Fruit fly (Drosophila melanogaster) whole organism, larva: ENCODE data around the gene Csk.

Source experiments
- noc ChIP-seq: fragments of 200-800 bp; sonication (Bioruptor generic); optimal IDR thresholded peaks from 3 replicates; lab custom pipeline; 2019; ENCODE audit warnings: missing biosample characterization, mild to moderate bottlenecking, missing genetic modification characterization, moderate library complexity

The Csk gene

DNA sequence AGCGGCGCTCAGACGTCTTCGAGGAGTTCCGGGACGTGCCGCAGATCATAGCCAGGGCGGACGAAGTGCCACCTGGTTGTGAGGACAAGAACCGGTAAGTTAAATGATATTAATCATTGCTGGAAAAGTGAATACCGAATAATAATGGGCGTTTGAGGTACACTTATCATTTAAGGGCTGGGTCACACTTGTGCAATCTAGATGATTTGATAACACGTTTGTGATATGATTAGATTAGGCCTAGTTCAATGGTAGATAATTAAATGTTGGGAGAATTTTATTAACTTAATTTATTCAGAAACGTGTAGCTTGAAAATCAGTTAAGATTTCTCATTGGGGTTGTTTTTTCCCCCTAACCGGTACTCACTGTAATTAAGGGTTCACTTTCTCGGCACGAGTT, 20.4 kb upstream of the Csk start:
- TF ChIP-seq noc (tag; lab: Kevin White, UChicago), result no peak

DNA sequence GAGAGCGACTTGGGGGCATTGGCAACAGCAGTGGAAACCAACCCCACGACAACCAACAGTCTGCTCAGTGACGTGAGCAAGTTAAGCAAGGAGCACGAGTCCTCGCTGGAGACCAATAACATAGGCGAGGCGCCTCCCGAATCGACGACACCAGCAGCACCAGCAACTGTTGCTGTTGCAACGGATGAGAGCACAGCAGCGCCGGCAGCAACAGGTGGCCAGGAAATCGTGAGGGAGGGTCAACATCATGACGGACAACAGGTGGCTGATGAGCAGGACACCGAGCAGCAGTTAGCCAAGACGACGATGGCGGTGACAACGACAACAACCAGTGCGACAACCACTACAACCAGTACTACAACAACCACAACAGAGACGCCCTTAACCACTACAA, 19.4 kb upstream of the Csk start:
- TF ChIP-seq noc (tag; lab: Kevin White, UChicago), result no peak

DNA sequence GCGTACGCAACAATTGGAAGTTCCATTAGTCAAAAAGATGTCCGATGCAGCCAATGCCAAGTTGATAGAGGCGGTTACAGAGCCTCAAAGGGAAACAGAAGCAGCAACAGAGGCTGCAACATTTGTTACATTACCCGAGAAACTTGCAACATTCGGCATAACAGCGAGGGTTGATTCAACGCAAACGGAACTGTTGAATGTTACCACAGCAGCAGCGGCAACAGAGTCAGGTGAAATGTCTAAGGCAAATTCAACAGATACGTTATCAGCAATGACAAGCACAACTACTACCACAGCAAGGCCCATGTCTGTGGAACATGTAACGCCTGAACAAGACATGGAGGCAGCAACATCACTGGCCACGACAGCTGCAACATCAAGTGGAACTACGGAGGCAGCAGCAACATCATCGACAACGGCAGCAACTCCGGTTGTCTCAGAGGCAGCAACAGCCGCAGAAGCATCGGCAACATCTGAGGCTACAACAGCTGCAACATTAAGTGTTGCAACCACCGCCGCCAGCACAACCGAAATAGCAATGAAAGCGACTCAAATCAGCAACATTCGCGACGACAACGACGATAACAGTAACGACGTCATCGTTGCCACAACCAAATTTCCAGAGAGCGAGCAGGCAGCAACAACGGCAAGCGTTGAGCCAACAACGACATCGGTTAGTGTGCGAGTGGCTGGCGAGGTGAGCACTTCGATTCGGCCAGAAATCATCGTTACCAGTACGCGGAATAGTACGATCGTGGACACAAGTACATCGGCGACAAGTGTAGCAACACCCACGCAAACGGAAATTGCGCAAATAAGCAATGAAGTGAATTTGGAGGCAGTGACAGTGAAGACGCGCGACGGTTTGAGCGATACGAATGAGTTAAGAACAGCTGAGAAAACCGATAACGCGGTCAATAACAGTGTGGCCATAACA, 18.8 kb upstream of the Csk start:
- no peak for TF ChIP-seq noc (tag; lab: Kevin White, UChicago)

DNA sequence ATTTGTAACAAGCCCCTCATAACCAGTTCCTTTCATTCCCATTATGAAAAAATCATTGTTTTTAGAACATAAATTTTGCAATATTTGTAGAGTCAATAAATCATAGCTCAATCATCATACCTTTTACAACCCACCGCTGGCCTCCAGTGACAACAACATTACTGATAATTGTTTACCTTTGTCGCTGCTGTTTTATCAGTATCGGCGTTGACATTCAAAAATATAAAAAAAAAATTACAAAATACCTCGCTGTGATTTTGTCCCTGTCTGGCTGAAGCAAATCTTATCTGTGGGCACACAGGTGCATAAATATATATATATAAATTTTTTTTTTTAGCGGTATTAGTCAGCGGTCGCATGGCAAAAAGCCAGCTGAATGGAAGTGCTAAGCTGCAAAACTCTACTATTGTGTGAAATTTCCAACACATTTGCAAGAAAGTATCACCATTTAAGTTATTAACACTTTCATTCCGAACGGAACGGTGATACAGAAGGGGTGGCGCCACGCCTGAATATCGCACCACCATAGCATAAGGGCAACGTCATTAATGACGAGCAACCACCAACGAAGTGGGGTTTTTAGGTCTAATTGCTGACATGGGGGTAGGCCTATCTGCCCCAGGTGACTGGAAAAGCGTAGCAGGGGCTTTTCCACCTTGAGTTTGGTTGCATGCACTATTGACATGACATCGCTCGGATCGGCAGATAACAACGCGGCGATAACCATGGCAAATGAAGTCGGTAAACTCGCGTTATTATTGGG, 15.6 kb upstream of the Csk start:
- no peak for TF ChIP-seq noc (tag; lab: Kevin White, UChicago)

DNA sequence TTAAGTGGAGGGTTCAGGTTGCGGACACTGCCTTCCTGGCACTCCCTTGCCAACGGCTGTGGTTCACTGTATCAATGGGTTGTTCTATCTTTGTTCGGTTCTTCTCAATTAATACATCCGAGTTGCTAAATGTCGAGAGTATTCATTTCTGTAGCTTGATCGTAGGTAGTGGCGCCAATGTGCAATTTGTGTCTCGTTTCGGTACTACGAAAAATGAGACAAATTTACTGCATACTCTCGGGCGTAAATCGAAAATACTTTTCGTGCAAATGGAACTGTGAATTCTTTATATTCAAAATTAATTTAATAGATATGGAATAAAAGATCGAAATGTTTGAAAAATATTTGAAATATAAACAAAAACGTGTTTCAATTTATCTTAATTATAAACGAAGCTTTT, 15.0 kb upstream of the Csk start:
- TF ChIP-seq noc (tag; lab: Kevin White, UChicago), result no peak

DNA sequence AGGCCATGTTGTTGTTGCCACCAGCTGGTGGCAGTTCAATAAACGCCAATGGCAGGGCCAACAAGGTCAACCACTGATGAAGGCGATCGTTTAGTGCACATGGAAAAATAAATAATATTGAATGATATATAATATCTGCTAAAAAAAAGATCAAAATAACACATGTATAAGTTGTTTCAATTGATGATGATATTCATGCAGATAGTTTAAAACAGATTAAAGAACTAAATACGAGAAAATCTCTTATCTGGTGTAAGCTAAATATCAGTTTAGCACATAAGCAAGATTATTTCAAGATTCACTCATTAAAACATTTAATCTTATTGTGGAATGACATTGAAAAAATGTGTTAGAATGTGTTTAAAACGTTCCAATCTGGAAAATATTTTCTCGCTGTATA, 12.9 kb upstream of the Csk start:
- TF ChIP-seq noc (tag; lab: Kevin White, UChicago), result no peak

DNA sequence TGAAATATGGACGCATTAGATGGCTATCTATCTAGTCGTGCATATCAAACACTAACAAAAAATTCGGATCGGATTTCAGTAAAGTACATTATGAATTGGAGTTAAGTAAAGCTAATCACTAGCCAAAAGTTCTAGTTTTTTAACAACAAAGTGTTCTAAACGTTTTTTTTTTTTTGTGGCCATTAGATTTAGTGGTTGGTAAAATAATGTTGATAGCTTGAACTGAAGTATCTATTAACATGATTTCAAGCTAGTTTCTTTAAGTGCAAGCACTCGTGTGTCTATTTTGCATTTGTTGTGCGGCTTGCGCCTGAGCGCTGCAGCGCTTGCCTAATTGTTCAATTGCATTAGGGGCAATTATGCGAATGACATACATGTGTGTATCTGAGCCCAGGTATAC, 12.1 kb upstream of the Csk start:
- no peak for TF ChIP-seq noc (tag; lab: Kevin White, UChicago)

DNA sequence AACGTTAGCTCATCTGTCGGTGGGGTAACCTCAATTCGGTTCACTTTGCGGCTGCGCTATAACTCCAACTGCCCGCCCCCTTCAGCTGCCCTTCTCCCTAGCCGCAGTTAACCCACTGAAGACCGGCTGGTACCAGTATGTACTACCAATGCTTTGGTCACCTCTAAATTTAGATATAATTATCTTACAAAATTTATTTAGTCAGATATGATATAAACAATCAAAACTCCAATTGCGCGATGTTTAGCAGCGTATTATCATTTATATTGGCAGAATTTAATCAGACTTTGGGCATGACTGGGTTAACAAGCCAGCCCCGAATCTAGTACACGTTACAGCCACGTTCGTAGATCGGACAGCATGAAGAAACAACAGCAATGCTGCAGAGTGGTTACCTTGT, 11.2 kb upstream of the Csk start:
- TF ChIP-seq noc (tag; lab: Kevin White, UChicago), result no peak

DNA sequence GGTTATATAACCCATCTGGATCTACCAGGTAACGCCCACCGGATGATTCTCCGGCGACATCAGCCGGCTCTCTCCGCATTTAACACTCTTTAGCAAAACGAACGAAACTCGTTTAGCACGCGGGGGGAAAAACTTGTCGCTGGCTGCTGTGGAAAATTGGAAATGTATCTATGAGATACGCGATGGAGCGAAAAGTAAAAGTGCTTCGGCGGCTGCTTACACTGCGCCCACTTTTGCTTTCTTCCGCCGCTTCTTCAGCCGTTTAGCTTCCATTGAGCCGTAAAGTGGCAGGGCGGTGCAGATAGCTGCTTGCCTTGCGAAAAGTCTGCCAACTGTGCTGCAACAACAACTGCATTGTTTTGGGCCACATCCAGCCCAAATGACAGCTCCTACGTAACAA, 10.7 kb upstream of the Csk start:
- TF ChIP-seq noc (tag; lab: Kevin White, UChicago), result no peak

DNA sequence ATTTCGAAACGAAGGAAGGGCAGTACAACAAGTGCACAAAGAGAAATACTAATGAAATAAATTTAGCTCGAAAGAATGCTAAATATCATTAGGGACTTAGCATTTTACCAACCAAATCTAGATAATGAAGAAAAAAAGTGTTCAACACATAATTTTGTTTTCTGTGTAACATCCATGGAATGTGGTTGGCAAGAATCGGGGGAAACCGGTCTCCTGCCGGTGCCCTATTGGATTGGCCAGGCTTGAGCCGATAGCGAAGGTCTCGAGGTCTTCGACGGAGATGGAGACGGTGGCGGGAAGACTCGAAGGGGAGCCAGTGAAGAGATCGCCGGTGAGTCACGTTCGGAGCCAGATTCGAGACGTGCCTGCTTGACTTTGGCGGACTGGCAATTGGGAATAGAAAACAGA, 7.3 kb upstream of the Csk start:
- TF ChIP-seq noc (tag; lab: Kevin White, UChicago), result peak; percentile 62

DNA sequence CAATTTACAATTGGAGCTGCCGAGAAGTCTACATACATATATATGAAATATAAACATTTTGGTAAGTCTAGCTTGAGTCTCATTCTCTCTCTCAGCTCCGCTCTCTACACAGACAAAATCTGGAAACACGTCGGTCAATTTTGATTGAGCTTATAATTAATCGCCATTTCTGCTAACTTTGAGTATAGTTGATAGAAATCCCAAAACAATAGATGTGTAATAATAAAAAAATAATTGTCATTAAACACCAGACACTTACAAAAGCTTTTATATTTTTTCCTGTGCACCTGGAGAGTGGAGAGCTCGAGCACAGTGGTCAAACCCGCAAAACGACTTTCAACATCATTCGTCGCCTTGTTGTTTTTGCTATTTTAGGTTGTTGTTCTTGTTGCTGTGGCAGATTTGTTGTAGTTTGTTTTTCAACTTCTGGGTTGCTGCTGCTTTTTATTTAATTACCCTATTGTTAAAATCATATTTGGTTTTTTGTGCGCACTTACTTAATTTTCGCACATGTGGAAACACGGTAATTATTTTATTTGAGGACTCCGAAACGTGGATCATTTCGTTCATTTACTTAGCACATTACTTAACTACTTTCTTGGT, 6.2 kb upstream of the Csk start:
- TF ChIP-seq noc (tag; lab: Kevin White, UChicago), result peak; percentile 96

DNA sequence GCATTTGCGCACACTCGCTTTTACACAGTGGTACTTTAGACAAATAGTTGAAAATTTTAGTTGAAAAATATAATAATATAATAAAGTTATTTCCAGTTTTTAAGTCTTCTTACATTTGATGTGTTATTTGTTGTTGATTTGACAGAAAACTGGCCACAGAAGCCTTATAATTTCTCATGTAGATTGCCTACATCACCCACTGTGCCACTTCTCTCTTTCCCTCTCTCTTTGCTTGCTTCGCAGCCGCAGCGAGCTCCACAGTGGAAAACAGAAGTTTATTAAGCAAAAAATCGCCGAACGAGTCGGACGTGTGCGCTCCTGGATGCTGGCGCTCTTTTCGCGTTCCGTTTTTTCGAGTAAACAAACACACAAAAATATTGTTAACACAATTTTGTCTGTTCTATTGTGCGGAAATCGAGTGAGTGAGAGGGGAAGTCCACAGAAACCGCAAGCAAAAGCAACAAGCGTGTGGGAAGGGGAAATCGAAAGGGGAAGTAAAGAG, 5.4 kb upstream of the Csk start, which contains the start of gene CG42327:
CG42327 (plus strand) TSS at position 277 of the 502 bp plus-strand sequence.
- TF ChIP-seq noc (tag; lab: Kevin White, UChicago), result peak; percentile 31

DNA sequence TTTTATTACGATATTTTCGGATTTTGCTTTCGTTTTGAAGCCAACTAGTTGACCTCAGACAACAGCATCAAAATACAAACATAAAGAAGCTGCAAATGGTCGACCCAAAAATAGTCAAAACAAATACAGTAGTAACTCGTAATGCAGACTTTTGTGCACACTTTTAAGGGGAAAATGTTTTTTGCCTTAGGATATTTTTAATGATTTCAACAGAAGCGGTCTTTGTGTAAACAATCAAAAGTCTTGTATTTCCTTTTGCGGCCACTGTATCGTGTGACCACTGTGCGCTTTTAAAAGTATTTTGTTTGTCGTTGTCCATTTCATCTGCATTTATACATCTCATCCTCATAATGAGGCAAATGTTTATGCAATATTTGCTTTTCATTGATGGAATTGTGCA, 1.1 kb downstream of the Csk start:
- peak; percentile 97 for TF ChIP-seq noc (tag; lab: Kevin White, UChicago)

DNA sequence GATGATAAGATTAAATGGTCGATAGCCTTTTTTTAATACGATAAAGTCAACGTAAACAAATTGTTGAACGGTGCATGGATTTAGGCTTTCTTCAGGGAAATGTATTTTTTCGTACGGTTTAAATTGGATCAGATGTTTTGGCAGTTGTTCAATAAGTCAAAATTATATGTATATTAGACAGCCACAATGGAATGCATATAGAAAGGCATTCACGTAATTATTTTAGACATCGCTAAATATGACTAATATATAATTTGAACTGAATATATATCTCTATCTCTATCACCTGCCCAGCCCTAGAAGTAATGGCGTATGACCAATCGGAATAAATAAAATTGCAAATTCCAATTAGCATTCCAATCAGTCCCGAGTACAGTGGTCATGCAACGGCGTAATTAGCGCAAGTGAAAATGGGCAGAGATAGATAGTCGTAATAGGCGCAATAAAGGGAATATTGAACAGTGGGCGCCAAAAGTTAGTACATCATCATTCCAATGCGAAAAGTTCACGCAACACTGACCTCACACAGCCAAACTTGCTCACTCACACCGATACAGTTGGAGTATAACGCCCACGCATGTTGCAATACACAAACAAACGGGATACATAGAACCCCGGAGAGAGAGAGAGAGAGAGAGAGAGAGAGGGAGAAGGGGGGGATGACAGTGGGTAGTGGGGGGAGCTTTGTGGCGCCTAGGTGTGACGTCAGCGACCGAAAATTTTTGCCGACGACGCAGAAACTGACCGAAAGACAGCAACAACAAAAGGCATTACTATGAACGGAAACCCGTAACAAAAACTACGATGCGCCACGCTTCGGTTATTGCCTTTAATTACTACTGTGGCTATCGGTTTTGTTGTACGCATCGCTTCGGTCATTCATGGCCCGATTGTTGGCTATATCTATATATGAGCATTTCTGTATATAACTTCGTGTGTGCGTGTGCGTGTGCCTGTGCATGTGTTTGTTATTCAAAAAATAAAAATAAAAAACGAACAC, 1.9 kb downstream of the Csk start:
- TF ChIP-seq noc (tag; lab: Kevin White, UChicago), result no peak

DNA sequence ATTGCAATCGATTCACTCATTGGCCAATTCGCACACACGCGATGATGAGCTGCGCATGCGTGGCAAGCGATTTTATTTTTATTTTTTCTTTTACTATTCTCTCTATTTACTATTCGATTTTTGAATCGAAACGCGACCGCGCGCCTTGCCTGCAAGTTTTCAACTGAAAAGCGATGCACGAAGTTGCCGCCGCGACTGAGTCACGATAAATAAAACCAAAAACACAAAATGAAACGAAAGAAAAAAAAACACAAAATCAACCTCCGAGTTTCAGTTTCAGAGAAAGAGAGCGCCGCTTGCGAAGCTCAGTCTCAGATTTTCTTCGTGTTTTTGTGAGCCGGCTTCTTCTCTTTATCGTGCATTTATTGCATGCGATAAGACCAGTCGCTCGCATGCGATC, 3.7 kb downstream of the Csk start:
- TF ChIP-seq noc (tag; lab: Kevin White, UChicago), result no peak
